Worm (Caenorhabditis elegans): ENCODE data around the gene itsn-1.

itsn-1 gene

ce11 chrIV:17105578-17105977 lies 13.9 kb upstream of the itsn-1 start:
- peak; percentile 70; the same call in 1 of the 2 replicates for TF ChIP-seq egrh-3 (GFP tag; IDR thresholded peaks at IDR 0.05)
- peak; percentile 39 for TF ChIP-seq repo-1 (tag; optimal IDR thresholded peaks at IDR 0.05)
- TF ChIP-seq ceh-100 (GFP tag; IDR thresholded peaks at IDR 0.05): no peak
- TF ChIP-seq mes-4 (tag; optimal IDR thresholded peaks at IDR 0.05): no peak
- no peak for TF ChIP-seq F10E7.11 (tag; optimal IDR thresholded peaks at IDR 0.05)
- peak; percentile 81 for TF ChIP-seq zfh-2 (GFP tag; conservative IDR thresholded peaks at IDR 0.05)
- no peak for TF ChIP-seq ztf-25 (GFP tag; IDR thresholded peaks at IDR 0.05)
- no peak for TF ChIP-seq F37B4.10 (GFP tag; IDR thresholded peaks at IDR 0.05)
- no peak for TF ChIP-seq ZK185.1 (tag; optimal IDR thresholded peaks at IDR 0.05; ENCODE audit: poor library complexity, severe bottlenecking)
- 0 out of 2 replicates have a peak, but pooled peaks have one; percentile 22 for TF ChIP-seq cebp-2 (GFP tag; IDR thresholded peaks at IDR 0.05)

ce11 chrIV:17108200-17108599 lies 11.3 kb upstream of the itsn-1 start:
- TF ChIP-seq mel-28 (tag; optimal IDR thresholded peaks at IDR 0.05; ENCODE audit: borderline replicate concordance) (no peak), F57A8.1 (GFP tag; optimal IDR thresholded peaks at IDR 0.05) (no peak), C06A6.2 (GFP tag; conservative IDR thresholded peaks at IDR 0.05) (no peak), D2030.7 (GFP tag; IDR thresholded peaks at IDR 0.05) (peak; percentile 29; the same call in 1 of the 2 replicates), hmg-20 (GFP tag; IDR thresholded peaks at IDR 0.05) (no peak), sdz-38 (tag; optimal IDR thresholded peaks at IDR 0.05) (no peak), Y53G8AR.9 (GFP tag; conservative IDR thresholded peaks at IDR 0.05) (0 out of 2 replicates have a peak, but pooled peaks have one; percentile 8), lag-1 (GFP tag; IDR thresholded peaks at IDR 0.05) (no peak), C17E4.6 (GFP tag; IDR thresholded peaks at IDR 0.05) (no peak), pbrm-1 (GFP tag; IDR thresholded peaks at IDR 0.05) (no peak), ceh-79 (tag; optimal IDR thresholded peaks at IDR 0.05) (no peak), bed-2 (GFP tag; IDR thresholded peaks at IDR 0.05) (no peak), attf-6 (GFP tag; IDR thresholded peaks at IDR 0.05) (0 out of 2 replicates have a peak, but pooled peaks have one; percentile 12), ceh-100 (GFP tag; IDR thresholded peaks at IDR 0.05) (peak; percentile 74), snpc-4 (GFP tag; optimal IDR thresholded peaks at IDR 0.05) (no peak), snpc-4 (tag; optimal IDR thresholded peaks at IDR 0.05) (peak in 1 of 4 experiments; percentile 6), gei-17 (GFP tag; optimal IDR thresholded peaks at IDR 0.05) (no peak), sptf-2 (GFP tag; optimal IDR thresholded peaks at IDR 0.05) (no peak), ceh-40 (GFP tag; IDR thresholded peaks at IDR 0.05) (no peak), fkh-3 (tag; optimal IDR thresholded peaks at IDR 0.05) (no peak), xnd-1 (tag; optimal IDR thresholded peaks at IDR 0.05) (no peak), F22D6.2 (tag; optimal IDR thresholded peaks at IDR 0.05) (no peak), dpl-1 (GFP tag; optimal IDR thresholded peaks at IDR 0.05) (no peak), aptf-2 (GFP tag; conservative IDR thresholded peaks at IDR 0.05) (no peak), chd-7 (tag; optimal IDR thresholded peaks at IDR 0.05) (no peak)

- TF ChIP-seq Y79H2A.3 (GFP tag; conservative IDR thresholded peaks at IDR 0.05) (no peak), nfyb-1 (GFP tag; IDR thresholded peaks at IDR 0.05) (peak; percentile 63; the same call in 1 of the 2 replicates), atf-7 (tag; optimal IDR thresholded peaks at IDR 0.05) (no peak), ets-4 (GFP tag; optimal IDR thresholded peaks at IDR 0.05) (no peak)
Observed at ce11 chrIV:17108805-17109204, 10.7 kb upstream of the itsn-1 start.
